Worm (Caenorhabditis elegans): ENCODE measurements around the gene B0238.9.
A peak's percentile ranks its signal among the peaks of the same experiment; 100 is the strongest.

The B0238.9 gene

ce11 chrV:5239903-5240302 lies 38.0 kb downstream of the B0238.9 start, which contains the start of gene B0238.15:
B0238.15 (plus strand) TSS chrV:5240203.
- TF ChIP-seq elt-3 (tag; optimal IDR thresholded peaks at IDR 0.05) (no peak), zip-8 (tag; optimal IDR thresholded peaks at IDR 0.05) (no peak), unc-120 (tag; optimal IDR thresholded peaks at IDR 0.05; ENCODE audit: poor library complexity, severe bottlenecking) (no peak), ceh-39 (tag; optimal IDR thresholded peaks at IDR 0.05) (no peak), M03D4.4 (tag; optimal IDR thresholded peaks at IDR 0.05) (no peak)

DNA sequence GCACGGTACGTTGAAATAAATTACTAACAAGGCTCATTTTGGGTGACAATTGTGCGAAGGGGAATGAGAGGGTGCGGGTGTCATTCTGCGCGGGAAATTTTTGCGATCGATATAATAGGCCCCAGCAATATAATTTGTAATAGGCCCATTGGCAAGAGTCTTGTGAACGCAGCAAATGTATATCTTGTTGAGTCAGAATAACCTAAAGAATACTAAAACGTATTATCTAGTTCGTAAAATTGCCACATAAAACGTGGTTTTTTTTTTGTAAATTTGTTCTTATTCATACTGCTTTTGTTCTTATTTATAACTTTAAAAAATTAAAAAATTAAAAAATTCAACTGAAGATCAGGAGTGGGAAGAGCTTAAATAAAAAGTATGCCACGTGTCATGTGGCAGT lies 38.5 kb downstream of the B0238.9 start, which contains the start of gene C52A10.3:
Gene C52A10.3, minus strand, starts transcription at position 101 of the 400 bp plus-strand sequence.
- peak; percentile 28 for TF ChIP-seq ceh-39 (tag; optimal IDR thresholded peaks at IDR 0.05)
- TF ChIP-seq nhr-237 (tag; optimal IDR thresholded peaks at IDR 0.05): no peak

DNA sequence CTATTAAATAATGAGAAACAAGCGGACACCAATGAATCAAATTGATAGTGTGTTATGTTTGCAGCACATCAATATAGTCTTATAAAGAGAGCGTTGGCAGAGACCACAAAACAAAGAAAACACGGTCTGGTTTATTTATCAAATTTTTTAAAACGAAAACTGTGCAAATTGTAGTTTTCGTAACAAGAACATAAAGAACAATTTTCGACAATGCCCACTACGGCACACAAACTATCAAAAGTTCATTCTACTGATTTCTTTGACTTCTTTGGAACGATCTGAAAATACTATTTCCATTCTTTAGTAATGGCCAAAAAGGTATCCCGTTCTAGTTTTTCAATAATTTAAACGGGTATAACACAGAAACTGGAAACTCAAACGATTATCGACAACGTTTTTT lies 40.8 kb downstream of the B0238.9 start, which contains the start of gene cest-35.2:
Gene cest-35.2, minus strand, starts transcription at position 101 of the 400 bp plus-strand sequence.
- TF ChIP-seq snpc-4 (tag; optimal IDR thresholded peaks at IDR 0.05) (no peak), mls-2 (tag; optimal IDR thresholded peaks at IDR 0.05) (no peak), nhr-237 (tag; optimal IDR thresholded peaks at IDR 0.05) (no peak), ceh-39 (tag; optimal IDR thresholded peaks at IDR 0.05) (no peak), elt-1 (tag; optimal IDR thresholded peaks at IDR 0.05; ENCODE audit: borderline replicate concordance, insufficient read depth) (no peak), flh-1 (GFP tag; optimal IDR thresholded peaks at IDR 0.05) (no peak), unc-39 (tag; optimal IDR thresholded peaks at IDR 0.05) (no peak), nhr-76 (tag; optimal IDR thresholded peaks at IDR 0.05) (no peak)

- TF ChIP-seq bed-3 (GFP tag; optimal IDR thresholded peaks at IDR 0.05): no peak
- no peak for TF ChIP-seq M03D4.4 (tag; optimal IDR thresholded peaks at IDR 0.05)
- TF ChIP-seq unc-62 (GFP tag; optimal IDR thresholded peaks at IDR 0.05): no peak
- TF ChIP-seq drap-1 (GFP tag; optimal IDR thresholded peaks at IDR 0.05): no peak
Observed at ce11 chrV:5233777-5234176, 44.1 kb downstream of the B0238.9 start, which contains the start of gene cest-32. cest-32 (minus strand) TSS chrV:5233891.

DNA sequence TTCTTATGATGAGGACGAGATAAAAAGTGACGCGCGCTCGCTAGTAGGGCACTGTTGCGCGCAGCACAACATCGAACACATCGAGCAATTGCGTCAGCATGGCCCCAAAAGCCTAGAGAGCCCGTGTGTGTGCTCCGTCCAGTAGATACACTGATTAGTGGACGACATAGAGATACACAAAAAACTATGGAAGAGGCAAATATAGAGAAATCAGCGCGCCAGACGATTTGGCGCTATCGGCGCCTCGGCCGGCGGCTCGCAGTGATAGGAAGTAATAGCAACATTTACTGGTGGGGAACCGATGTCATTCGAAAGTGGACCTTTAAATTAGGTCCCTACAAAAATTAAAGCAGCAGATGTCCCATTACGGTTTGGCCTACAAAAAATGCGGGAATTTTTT lies 49.4 kb downstream of the B0238.9 start:
- no peak for TF ChIP-seq ces-1 (GFP tag; optimal IDR thresholded peaks at IDR 0.05)
- no peak for TF ChIP-seq mab-5 (tag; optimal IDR thresholded peaks at IDR 0.05)
- TF ChIP-seq lin-32 (GFP tag; optimal IDR thresholded peaks at IDR 0.05): no peak
- TF ChIP-seq nhr-2 (tag; optimal IDR thresholded peaks at IDR 0.05): no peak
- no peak for TF ChIP-seq nhr-12 (tag; optimal IDR thresholded peaks at IDR 0.05)
- no peak for TF ChIP-seq bed-3 (GFP tag; optimal IDR thresholded peaks at IDR 0.05)
- TF ChIP-seq ceh-43 (GFP tag; optimal IDR thresholded peaks at IDR 0.05): no peak
- no peak for TF ChIP-seq elt-1 (tag; optimal IDR thresholded peaks at IDR 0.05; ENCODE audit: borderline replicate concordance, insufficient read depth)
- TF ChIP-seq unc-39 (tag; optimal IDR thresholded peaks at IDR 0.05): no peak
- TF ChIP-seq tbx-8 (GFP tag; optimal IDR thresholded peaks at IDR 0.05): no peak
- TF ChIP-seq unc-62 (GFP tag; optimal IDR thresholded peaks at IDR 0.05): no peak
- no peak for TF ChIP-seq zip-8 (tag; optimal IDR thresholded peaks at IDR 0.05)
- no peak for TF ChIP-seq sptf-1 (tag; optimal IDR thresholded peaks at IDR 0.05)
- TF ChIP-seq drap-1 (GFP tag; optimal IDR thresholded peaks at IDR 0.05): no peak
- no peak for TF ChIP-seq unc-120 (tag; optimal IDR thresholded peaks at IDR 0.05; ENCODE audit: poor library complexity, severe bottlenecking)

- no peak for TF ChIP-seq unc-62 (GFP tag; optimal IDR thresholded peaks at IDR 0.05)
- TF ChIP-seq tbx-8 (GFP tag; optimal IDR thresholded peaks at IDR 0.05): no peak
- TF ChIP-seq sem-2 (GFP tag; optimal IDR thresholded peaks at IDR 0.05): no peak
- TF ChIP-seq ham-2 (GFP tag; optimal IDR thresholded peaks at IDR 0.05): no peak
- no peak for TF ChIP-seq pha-4 (tag; optimal IDR thresholded peaks at IDR 0.05)
Observed at ce11 chrV:5225660-5226059, 52.2 kb downstream of the B0238.9 start.

All from whole organism, mixed stage, embryonic.